Fruit fly (Drosophila melanogaster): Measurements from ENCODE around the gene CG6184.

Gene CG6184

DNA sequence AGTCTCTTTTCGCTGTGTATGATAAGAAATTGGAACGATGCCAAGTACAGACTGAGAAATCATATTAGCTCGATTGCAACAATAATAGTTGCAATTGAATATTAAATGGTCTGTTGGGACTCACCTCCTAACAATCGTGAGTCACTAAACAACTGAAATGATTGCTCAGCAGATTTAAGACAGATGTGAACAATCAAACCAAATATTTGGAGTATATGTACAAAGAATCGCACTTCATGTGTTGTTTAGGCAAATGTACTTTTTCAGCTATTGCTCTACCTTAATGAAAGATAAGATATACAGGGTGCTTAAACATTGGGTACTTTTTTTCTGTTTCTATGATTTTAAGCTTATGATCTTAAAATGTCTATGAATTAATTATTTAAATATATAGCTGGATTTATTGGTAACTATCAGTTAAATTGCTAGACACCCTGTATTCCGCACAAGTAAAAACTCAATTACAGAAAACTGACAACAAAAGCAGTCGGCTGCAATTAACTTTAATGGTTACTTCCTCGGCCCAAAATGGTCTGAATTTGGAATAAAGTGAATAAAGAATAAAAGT, 16.1 kb downstream of the CG6184 start (continued):
- TF ChIP-seq lab (GFP tag; optimal IDR thresholded peaks at IDR 0.05) = peak; percentile 94
- peak; percentile 64 for TF ChIP-seq CG7357 (GFP tag; IDR thresholded peaks at IDR 0.05)
- TF ChIP-seq gsb (GFP tag; IDR thresholded peaks at IDR 0.05) = peak; percentile 82
- peak; percentile 59; the same call in 1 of the 2 replicates for TF ChIP-seq Poxn (GFP tag; IDR thresholded peaks at IDR 0.05)
- TF ChIP-seq ftz-f1 (GFP tag; optimal IDR thresholded peaks at IDR 0.05) = no peak
- TF ChIP-seq danr (GFP tag; IDR thresholded peaks at IDR 0.05) = peak; percentile 74
- peak; percentile 79 for TF ChIP-seq CG14710 (tag; optimal IDR thresholded peaks at IDR 0.05)
- peak; percentile 90 for TF ChIP-seq grau (tag; optimal IDR thresholded peaks at IDR 0.05)
- peak; percentile 51 for TF ChIP-seq pho (GFP tag; optimal IDR thresholded peaks at IDR 0.05)
- TF ChIP-seq Fer1 (GFP tag; optimal IDR thresholded peaks at IDR 0.05) = peak; percentile 91
- peak; percentile 86 for TF ChIP-seq cwo (GFP tag; optimal IDR thresholded peaks at IDR 0.05)
- TF ChIP-seq z (GFP tag; IDR thresholded peaks at IDR 0.05) = peak; percentile 56; the same call in 1 of the 3 replicates
- TF ChIP-seq cg (GFP tag; optimal IDR thresholded peaks at IDR 0.05) = peak; percentile 16
- TF ChIP-seq dan (GFP tag; IDR thresholded peaks at IDR 0.05) = no peak
- peak; percentile 28 for TF ChIP-seq Dad (GFP tag; optimal IDR thresholded peaks at IDR 0.05)
- peak; percentile 50 for TF ChIP-seq CG8359 (GFP tag; optimal IDR thresholded peaks at IDR 0.05; ENCODE audit: borderline replicate concordance)
- TF ChIP-seq CG9876 (GFP tag; optimal IDR thresholded peaks at IDR 0.05) = no peak
- no peak for TF ChIP-seq CG6791 (GFP tag; IDR thresholded peaks at IDR 0.05; ENCODE audit: partially characterized antibody)
- no peak for TF ChIP-seq HLH4C (GFP tag; IDR thresholded peaks at IDR 0.05; ENCODE audit: partially characterized antibody)
- TF ChIP-seq NK7.1 (GFP tag; optimal IDR thresholded peaks at IDR 0.05) = peak; percentile 64
- no peak for TF ChIP-seq CG17186 (GFP tag; optimal IDR thresholded peaks at IDR 0.05)
- TF ChIP-seq CG10543 (GFP tag; optimal IDR thresholded peaks at IDR 0.05) = peak; percentile 51
- 0 out of 2 replicates have a peak, but pooled peaks have one; percentile 11 for TF ChIP-seq Adf1 (GFP tag; IDR thresholded peaks at IDR 0.05)
- TF ChIP-seq CG1233 (GFP tag; optimal IDR thresholded peaks at IDR 0.05) = peak; percentile 88
- peak; percentile 55 for TF ChIP-seq CG1602 (GFP tag; optimal IDR thresholded peaks at IDR 0.05)
- peak; percentile 76 for TF ChIP-seq Nf-YB (GFP tag; optimal IDR thresholded peaks at IDR 0.05)
- TF ChIP-seq hkb (optimal IDR thresholded peaks at IDR 0.05) = no peak
- TF ChIP-seq hkb (GFP tag; IDR thresholded peaks at IDR 0.05) = peak; percentile 93
- TF ChIP-seq CG5180 (GFP tag; optimal IDR thresholded peaks at IDR 0.05) = peak; percentile 73
- TF ChIP-seq vfl (GFP tag; optimal IDR thresholded peaks at IDR 0.05) = no peak
- no peak for TF ChIP-seq hb (GFP tag; IDR thresholded peaks at IDR 0.05; ENCODE audit: partially characterized antibody)
- TF ChIP-seq CG13624 (GFP tag; optimal IDR thresholded peaks at IDR 0.05) = peak; percentile 70
- peak; percentile 36 for TF ChIP-seq CG8944 (GFP tag; optimal IDR thresholded peaks at IDR 0.05)
- TF ChIP-seq lbe (GFP tag; optimal IDR thresholded peaks at IDR 0.05) = peak; percentile 82
- TF ChIP-seq CG8388 (GFP tag; optimal IDR thresholded peaks at IDR 0.05) = peak; percentile 85
- no peak for TF ChIP-seq Elba2 (GFP tag; optimal IDR thresholded peaks at IDR 0.05)
- peak; percentile 72 for TF ChIP-seq CG15011 (GFP tag; optimal IDR thresholded peaks at IDR 0.05)
- peak; percentile 14 for TF ChIP-seq NC2β (GFP tag; optimal IDR thresholded peaks at IDR 0.05)
- peak; percentile 88 for TF ChIP-seq sob (GFP tag; IDR thresholded peaks at IDR 0.05)
- peak; percentile 69 for TF ChIP-seq CG31388 (GFP tag; optimal IDR thresholded peaks at IDR 0.05)
- peak; percentile 53 for TF ChIP-seq CG12942 (GFP tag; optimal IDR thresholded peaks at IDR 0.05)
- peak; percentile 57; the same call in 2 of the 3 replicates for TF ChIP-seq sr (GFP tag; IDR thresholded peaks at IDR 0.05)
- peak; percentile 77 for TF ChIP-seq CG18619 (GFP tag; optimal IDR thresholded peaks at IDR 0.05)
- peak; percentile 86 for TF ChIP-seq caup (GFP tag; optimal IDR thresholded peaks at IDR 0.05; ENCODE audit: severe bottlenecking)
- TF ChIP-seq CG17385 (GFP tag; optimal IDR thresholded peaks at IDR 0.05) = peak; percentile 76
- peak; percentile 50 for TF ChIP-seq sima (GFP tag; optimal IDR thresholded peaks at IDR 0.05)
- TF ChIP-seq CG9817 (tag; optimal IDR thresholded peaks at IDR 0.05) = peak; percentile 80
- TF ChIP-seq CG12071 (GFP tag; optimal IDR thresholded peaks at IDR 0.05) = peak; percentile 74
- peak; percentile 32 for TF ChIP-seq trh (GFP tag; optimal IDR thresholded peaks at IDR 0.05)
- TF ChIP-seq YL-1 (GFP tag; optimal IDR thresholded peaks at IDR 0.05) = no peak
